Fruit fly (Drosophila melanogaster) whole organism, wandering third instar larva: Measurements from ENCODE around the gene CG5568.

Experiments
- CG32264 ChIP-seq: fragments of 200-800 bp; sonication (Bioruptor generic); optimal IDR thresholded peaks from 2 replicates; lab custom pipeline; 2016; ENCODE audit warnings: missing biosample characterization, missing genetic modification characterization
- HLH106 ChIP-seq: fragments of 200-800 bp; optimal IDR thresholded peaks from 3 replicates; lab custom pipeline; 2019; ENCODE audit warnings: missing biosample characterization, mild to moderate bottlenecking, missing genetic modification characterization, moderate library complexity
- Hr78 ChIP-seq: fragments of >200 bp; optimal IDR thresholded peaks from 2 replicates; lab custom pipeline; 2017; ENCODE audit warnings: missing biosample characterization, missing genetic modification characterization
- N ChIP-seq: fragments of >200 bp; optimal IDR thresholded peaks from 2 replicates; lab custom pipeline; 2018; ENCODE audit warnings: missing biosample characterization, missing external identifiers, missing genetic modification characterization
- Rel ChIP-seq, 2 experiments: fragments of 200-800 bp; sonication (Bioruptor generic) in 1 of 2; optimal IDR thresholded peaks; 2 replicates in 1 of 2; 3 replicates in 1 of 2; lab custom pipeline; 2016 to 2019; ENCODE audit warnings: mild to moderate bottlenecking in 2 of 2, missing biosample characterization in 2 of 2, missing genetic modification characterization in 2 of 2, moderate library complexity in 1 of 2
- Vsx2 ChIP-seq: fragments of 200-300, 225-300 bp; sonication (Bioruptor generic); optimal IDR thresholded peaks from 2 replicates; lab custom pipeline; 2018; ENCODE audit warnings: missing biosample characterization, missing genetic modification characterization; ENCODE audit not compliant: partially characterized antibody
- jim ChIP-seq: fragments of 175-275, 200-325 bp; sonication (Bioruptor generic); optimal IDR thresholded peaks from 2 replicates; lab custom pipeline; 2016; ENCODE audit warnings: missing biosample characterization, mild to moderate bottlenecking, missing genetic modification characterization
- lola ChIP-seq: fragments of >200 bp; optimal IDR thresholded peaks from 2 replicates; lab custom pipeline; 2017; ENCODE audit warnings: missing biosample characterization, missing genetic modification characterization
- psq ChIP-seq: fragments of 200-800 bp; sonication (Bioruptor generic); optimal IDR thresholded peaks from 3 replicates; lab custom pipeline; 2017; ENCODE audit warnings: missing biosample characterization, mild to moderate bottlenecking, missing genetic modification characterization, moderate library complexity
- tai ChIP-seq: sonication (Bioruptor generic); optimal IDR thresholded peaks from 2 replicates; lab custom pipeline; 2016; ENCODE audit warnings: missing biosample characterization, missing genetic modification characterization
- usp ChIP-seq: fragments of >200 bp; optimal IDR thresholded peaks from 2 replicates; lab custom pipeline; 2017; ENCODE audit warnings: missing biosample characterization, missing genetic modification characterization

DNA sequence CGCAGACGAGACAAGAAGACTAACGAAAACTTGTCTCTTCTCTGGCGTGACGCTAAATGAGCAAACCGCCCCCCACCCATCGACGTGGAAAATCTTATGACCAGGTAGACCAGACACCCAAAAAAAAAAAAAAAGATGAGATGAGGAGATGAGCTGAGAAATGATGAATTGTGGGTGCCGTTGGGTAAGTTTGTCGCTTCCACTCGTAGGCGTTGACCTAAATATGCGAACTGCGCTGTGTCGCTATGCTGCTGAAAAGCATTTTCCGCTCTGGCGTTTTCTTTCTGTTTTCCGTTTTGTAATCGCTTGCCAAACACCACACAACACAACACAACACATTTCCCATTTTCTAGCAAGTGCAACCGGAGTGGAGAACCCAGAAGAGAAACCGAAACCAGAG, 32.4 kb upstream of the CG5568 start:
- TF ChIP-seq Vsx2 (GFP tag; lab: Kevin White, UChicago) (no peak), Hr78 (GFP tag; lab: Kevin White, UChicago) (no peak), tai (GFP tag; lab: Kevin White, UChicago) (no peak), jim (no peak), CG32264 (GFP tag; lab: Kevin White, UChicago) (no peak), HLH106 (tag; lab: Kevin White, UChicago) (no peak), lola (GFP tag; lab: Kevin White, UChicago) (no peak), usp (GFP tag; lab: Kevin White, UChicago) (no peak), psq (GFP tag; lab: Kevin White, UChicago) (no peak), N (GFP tag; lab: Kevin White, UChicago) (no peak), Rel (GFP tag; optimal IDR thresholded peaks at IDR 0.05; lab: Kevin White, UChicago) (no peak), Rel (tag; optimal IDR thresholded peaks at IDR 0.05; lab: Kevin White, UChicago) (no peak)
